Worm (Caenorhabditis elegans): ENCODE measurements around the gene hlh-27.
A peak's percentile ranks its signal among the peaks of the same experiment; 100 is the strongest.

DNA sequence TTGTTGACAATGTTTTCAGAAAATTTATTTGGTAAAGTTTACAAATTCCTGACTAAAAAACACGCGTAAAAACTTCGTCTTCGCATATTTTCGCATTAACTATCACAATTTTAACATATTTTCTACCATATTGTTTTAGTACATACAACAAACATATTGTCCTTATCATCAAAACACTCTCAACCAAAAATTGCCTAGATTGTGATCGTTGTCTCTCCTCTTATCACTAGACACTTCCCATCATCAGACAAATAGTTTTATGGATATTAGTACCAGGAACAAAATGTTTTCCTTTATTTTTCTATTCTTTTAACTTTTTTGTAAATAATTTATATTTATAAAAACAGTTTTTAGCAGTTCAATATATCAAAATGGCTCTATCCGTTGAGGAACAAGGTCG lies 21.4 kb upstream of the hlh-27 start, which contains the start of gene C17C3.3:
- TF ChIP-seq ama-1 (optimal IDR thresholded peaks at IDR 0.05) (no peak), unc-62 (GFP tag; optimal IDR thresholded peaks at IDR 0.05) (no peak), R02D3.7 (tag; optimal IDR thresholded peaks at IDR 0.05) (no peak), F13H6.1 (tag; optimal IDR thresholded peaks at IDR 0.05) (no peak), fos-1 (tag; optimal IDR thresholded peaks at IDR 0.05) (peak; percentile 19), blmp-1 (tag; optimal IDR thresholded peaks at IDR 0.05; ENCODE audit: insufficient read depth) (no peak), mdl-1 (tag; optimal IDR thresholded peaks at IDR 0.05) (no peak), egl-27 (tag; optimal IDR thresholded peaks at IDR 0.05) (no peak)

All from whole organism, L2 larva.